Worm (Caenorhabditis elegans) whole organism, mixed stage, embryonic: ENCODE results near the gene C47E8.9.

Experiments used
- M03D4.4 ChIP-seq: sonication (generic microtip); optimal IDR thresholded peaks from 2 replicates; lab custom pipeline; 2017; ENCODE audit warnings: mild to moderate bottlenecking, missing genetic modification characterization, missing compliant biosample characterization
- bed-3 ChIP-seq: fragments of 200-800 bp; sonication (Bioruptor generic); optimal IDR thresholded peaks from 3 replicates; lab custom pipeline; 2018; ENCODE audit warnings: mild to moderate bottlenecking, missing genetic modification characterization, moderate library complexity, missing compliant biosample characterization
- blmp-1 ChIP-seq: fragments of 150-350 bp; optimal IDR thresholded peaks from 2 replicates; lab custom pipeline; 2014; ENCODE audit warnings: missing biosample characterization, missing genetic modification characterization
- ceh-39 ChIP-seq: fragments of 150-350 bp; optimal IDR thresholded peaks from 2 replicates; lab custom pipeline; 2014; ENCODE audit warnings: missing biosample characterization, missing genetic modification characterization
- ceh-43 ChIP-seq: fragments of 200-800 bp; sonication (Bioruptor generic); optimal IDR thresholded peaks from 2 replicates; lab custom pipeline; 2018; ENCODE audit warnings: mild to moderate bottlenecking, missing genetic modification characterization, moderate library complexity, missing compliant biosample characterization
- ceh-83 ChIP-seq: fragments of 200-800 bp; sonication (Bioruptor generic); optimal IDR thresholded peaks from 2 replicates; lab custom pipeline; 2018; ENCODE audit warnings: mild to moderate bottlenecking, missing genetic modification characterization, missing compliant biosample characterization
- ces-1 ChIP-seq: fragments of 150-350 bp; optimal IDR thresholded peaks from 2 replicates; lab custom pipeline; 2014; ENCODE audit warnings: missing biosample characterization, missing genetic modification reagents, missing genetic modification characterization
- cnd-1 ChIP-seq: fragments of 200-800 bp; sonication (Bioruptor generic); optimal IDR thresholded peaks from 2 replicates; lab custom pipeline; 2018; ENCODE audit warnings: mild to moderate bottlenecking, missing genetic modification characterization, missing compliant biosample characterization
- drap-1 ChIP-seq: fragments of 200-800 bp; sonication (Bioruptor generic); optimal IDR thresholded peaks from 3 replicates; lab custom pipeline; 2018; ENCODE audit warnings: mild to moderate bottlenecking, missing genetic modification characterization, missing compliant biosample characterization
- elt-1 ChIP-seq: sonication (generic microtip); optimal IDR thresholded peaks from 2 replicates; lab custom pipeline; 2017; ENCODE audit warnings: missing genetic modification characterization, mild to moderate bottlenecking, missing compliant biosample characterization, antibody characterized with exemption, moderate library complexity, borderline replicate concordance; ENCODE audit not compliant: insufficient read depth
- flh-1 ChIP-seq: fragments of 200-800 bp; sonication (Bioruptor generic); optimal IDR thresholded peaks from 2 replicates; lab custom pipeline; 2018; ENCODE audit warnings: mild to moderate bottlenecking, missing genetic modification characterization, moderate library complexity, missing compliant biosample characterization
- lin-13 ChIP-seq: fragments of 150-350 bp; optimal IDR thresholded peaks from 2 replicates; lab custom pipeline; 2014; ENCODE audit warnings: missing biosample characterization, missing genetic modification characterization
- lin-32 ChIP-seq: fragments of 200-800 bp; sonication (Bioruptor generic); optimal IDR thresholded peaks from 2 replicates; lab custom pipeline; 2018; ENCODE audit warnings: mild to moderate bottlenecking, missing genetic modification characterization, missing compliant biosample characterization
- lsy-2 ChIP-seq: fragments of 150-350 bp; optimal IDR thresholded peaks from 2 replicates; lab custom pipeline; 2014; ENCODE audit warnings: missing biosample characterization, missing genetic modification characterization
- mab-5 ChIP-seq: fragments of 150-350 bp; optimal IDR thresholded peaks from 2 replicates; lab custom pipeline; 2014; ENCODE audit warnings: missing biosample characterization, missing genetic modification characterization
- mep-1 ChIP-seq: fragments of 150-350 bp; optimal IDR thresholded peaks from 2 replicates; lab custom pipeline; 2017; ENCODE audit warnings: missing biosample characterization, missing genetic modification reagents, missing genetic modification characterization, inconsistent platforms
- mls-2 ChIP-seq: sonication (generic microtip); optimal IDR thresholded peaks from 2 replicates; lab custom pipeline; 2016; ENCODE audit warnings: mild to moderate bottlenecking, missing genetic modification characterization, moderate library complexity, missing compliant biosample characterization
- nhr-12 ChIP-seq: fragments of 150-350 bp; optimal IDR thresholded peaks from 2 replicates; lab custom pipeline; 2014; ENCODE audit warnings: missing biosample characterization, missing genetic modification characterization
- nhr-2 ChIP-seq: fragments of 150-350 bp; optimal IDR thresholded peaks from 2 replicates; lab custom pipeline; 2014; ENCODE audit warnings: missing biosample characterization, missing genetic modification characterization
- nhr-237 ChIP-seq: fragments of 150-350 bp; optimal IDR thresholded peaks from 2 replicates; lab custom pipeline; 2014; ENCODE audit warnings: missing biosample characterization, missing genetic modification characterization
- nhr-28 ChIP-seq: fragments of 150-350 bp; optimal IDR thresholded peaks from 2 replicates; lab custom pipeline; 2014; ENCODE audit warnings: missing biosample characterization, missing genetic modification characterization
- nhr-76 ChIP-seq: sonication (generic microtip); optimal IDR thresholded peaks from 2 replicates; lab custom pipeline; 2017; ENCODE audit warnings: missing biosample characterization, missing genetic modification characterization
- pha-4 ChIP-seq: fragments of 150-350 bp; optimal IDR thresholded peaks from 2 replicates; lab custom pipeline; 2018; ENCODE audit warnings: missing biosample characterization, missing genetic modification reagents, missing genetic modification characterization
- sem-2 ChIP-seq: fragments of 200-800 bp; sonication (Bioruptor generic); optimal IDR thresholded peaks from 2 replicates; lab custom pipeline; 2018; ENCODE audit warnings: mild to moderate bottlenecking, missing genetic modification characterization, missing compliant biosample characterization
- snpc-4 ChIP-seq: fragments of 150-350 bp; optimal IDR thresholded peaks from 2 replicates; lab custom pipeline; 2014; ENCODE audit warnings: missing biosample characterization, missing genetic modification characterization
- sptf-1 ChIP-seq: sonication (generic microtip); optimal IDR thresholded peaks from 2 replicates; lab custom pipeline; 2017; ENCODE audit warnings: mild to moderate bottlenecking, missing genetic modification characterization, moderate library complexity, missing compliant biosample characterization
- tbx-8 ChIP-seq: fragments of 200-800 bp; sonication (Bioruptor generic); optimal IDR thresholded peaks from 2 replicates; lab custom pipeline; 2018; ENCODE audit warnings: mild to moderate bottlenecking, missing genetic modification characterization, moderate library complexity, missing compliant biosample characterization
- unc-120 ChIP-seq: sonication (generic microtip); optimal IDR thresholded peaks from 2 replicates; lab custom pipeline; 2017; ENCODE audit warnings: missing genetic modification characterization, missing compliant biosample characterization; ENCODE audit not compliant: poor library complexity, severe bottlenecking
- unc-39 ChIP-seq: fragments of 150-350 bp; optimal IDR thresholded peaks from 2 replicates; lab custom pipeline; 2014; ENCODE audit warnings: missing biosample characterization, missing genetic modification characterization
- unc-62 ChIP-seq: fragments of 150-350 bp; optimal IDR thresholded peaks from 2 replicates; lab custom pipeline; 2014; ENCODE audit warnings: missing biosample characterization, missing genetic modification reagents, missing genetic modification characterization
- zip-8 ChIP-seq: fragments of 150-350 bp; optimal IDR thresholded peaks from 2 replicates; lab custom pipeline; 2014; ENCODE audit warnings: missing biosample characterization, missing genetic modification characterization

C47E8.9 gene

ce11 chrV:14663006-14663405 lies at the start of gene C47E8.9:
C47E8.9 (plus strand) TSS chrV:14663306.
- TF ChIP-seq bed-3 (GFP tag; lab: Kevin White, UChicago) (no peak), nhr-12 (no peak), mep-1 (tag; lab: Kevin White, UChicago) (no peak), ceh-43 (no peak), mab-5 (tag; lab: Kevin White, UChicago) (no peak), drap-1 (GFP tag; lab: Kevin White, UChicago) (no peak), tbx-8 (no peak), ceh-39 (no peak), mls-2 (tag; lab: Kevin White, UChicago) (no peak), pha-4 (no peak), zip-8 (tag; lab: Kevin White, UChicago) (no peak), blmp-1 (tag; lab: Kevin White, UChicago) (no peak)

ce11 chrV:14614454-14614853 lies 48.7 kb upstream of the C47E8.9 start:
- TF ChIP-seq ceh-39 = no peak
- no peak for TF ChIP-seq lsy-2 (tag; lab: Kevin White, UChicago)
- no peak for TF ChIP-seq lin-13 (tag; lab: Kevin White, UChicago)
- TF ChIP-seq mep-1 (tag; lab: Kevin White, UChicago) = no peak
- TF ChIP-seq elt-1 (tag; lab: Kevin White, UChicago) = no peak
- no peak for TF ChIP-seq zip-8 (tag; lab: Kevin White, UChicago)
- TF ChIP-seq unc-120 (tag; lab: Kevin White, UChicago) = no peak
- TF ChIP-seq snpc-4 (tag; lab: Kevin White, UChicago) = no peak
- TF ChIP-seq nhr-2 (tag; lab: Kevin White, UChicago) = no peak
- no peak for TF ChIP-seq sem-2 (GFP tag; lab: Kevin White, UChicago)
- no peak for TF ChIP-seq nhr-28 (tag; lab: Kevin White, UChicago)
- TF ChIP-seq bed-3 (GFP tag; lab: Kevin White, UChicago) = no peak
- no peak for TF ChIP-seq cnd-1 (tag; lab: Kevin White, UChicago)
- no peak for TF ChIP-seq sptf-1 (tag; lab: Kevin White, UChicago)
- no peak for TF ChIP-seq mab-5 (tag; lab: Kevin White, UChicago)
- TF ChIP-seq unc-62 (GFP tag; lab: Kevin White, UChicago) = no peak
- TF ChIP-seq nhr-76 = no peak

ce11 chrV:14615671-14616070 lies 47.4 kb upstream of the C47E8.9 start:
- TF ChIP-seq pha-4 (no peak), mls-2 (tag; lab: Kevin White, UChicago) (no peak), M03D4.4 (tag; lab: Kevin White, UChicago) (no peak), cnd-1 (tag; lab: Kevin White, UChicago) (no peak), sem-2 (GFP tag; lab: Kevin White, UChicago) (no peak), zip-8 (tag; lab: Kevin White, UChicago) (no peak), nhr-28 (tag; lab: Kevin White, UChicago) (no peak)

ce11 chrV:14617711-14618110 lies 45.4 kb upstream of the C47E8.9 start:
- TF ChIP-seq unc-39 = no peak
- no peak for TF ChIP-seq snpc-4 (tag; lab: Kevin White, UChicago)
- no peak for TF ChIP-seq mep-1 (tag; lab: Kevin White, UChicago)
- no peak for TF ChIP-seq drap-1 (GFP tag; lab: Kevin White, UChicago)
- TF ChIP-seq nhr-237 (tag; lab: Kevin White, UChicago) = no peak
- TF ChIP-seq blmp-1 (tag; lab: Kevin White, UChicago) = no peak
- TF ChIP-seq cnd-1 (tag; lab: Kevin White, UChicago) = no peak
- TF ChIP-seq flh-1 (GFP tag; lab: Kevin White, UChicago) = no peak

ce11 chrV:14620311-14620710 lies 42.8 kb upstream of the C47E8.9 start:
- no peak for TF ChIP-seq lin-32 (GFP tag; lab: Kevin White, UChicago)
- no peak for TF ChIP-seq mls-2 (tag; lab: Kevin White, UChicago)
- TF ChIP-seq nhr-28 (tag; lab: Kevin White, UChicago) = no peak
- peak; percentile 57 for TF ChIP-seq ces-1

ce11 chrV:14620835-14621234 lies 42.3 kb upstream of the C47E8.9 start, which contains the start of gene hot-1:
hot-1 (plus strand) TSS chrV:14621135.
- no peak for TF ChIP-seq sem-2 (GFP tag; lab: Kevin White, UChicago)
- no peak for TF ChIP-seq lsy-2 (tag; lab: Kevin White, UChicago)
- TF ChIP-seq ceh-39 = no peak
- TF ChIP-seq nhr-28 (tag; lab: Kevin White, UChicago) = no peak
- no peak for TF ChIP-seq ceh-83 (GFP tag; lab: Kevin White, UChicago)
- no peak for TF ChIP-seq M03D4.4 (tag; lab: Kevin White, UChicago)
- no peak for TF ChIP-seq blmp-1 (tag; lab: Kevin White, UChicago)
- no peak for TF ChIP-seq nhr-2 (tag; lab: Kevin White, UChicago)
- no peak for TF ChIP-seq mab-5 (tag; lab: Kevin White, UChicago)
- no peak for TF ChIP-seq tbx-8
- no peak for TF ChIP-seq cnd-1 (tag; lab: Kevin White, UChicago)
